Worm (Caenorhabditis elegans) whole organism, L3 larva: ENCODE results near the gene vps-53.
A peak's percentile ranks its signal among the peaks of the same experiment; 100 is the strongest.

Experiments
- R02D3.7 ChIP-seq: fragments of 150-350 bp; optimal IDR thresholded peaks from 2 replicates; lab custom pipeline; 2014; ENCODE audit warnings: missing biosample characterization, missing genetic modification characterization
- ZK546.5 ChIP-seq: sonication (generic microtip); optimal IDR thresholded peaks from 2 replicates; lab custom pipeline; 2017; ENCODE audit warnings: missing biosample characterization, missing genetic modification characterization
- aly-2 ChIP-seq: fragments of 150-350 bp; optimal IDR thresholded peaks from 2 replicates; lab custom pipeline; 2014; ENCODE audit warnings: missing biosample characterization, missing genetic modification characterization
- ceh-28 ChIP-seq: fragments of 150-350 bp; optimal IDR thresholded peaks from 2 replicates; lab custom pipeline; 2014; ENCODE audit warnings: missing biosample characterization, missing genetic modification reagents, missing genetic modification characterization
- ceh-82 ChIP-seq: fragments of 150-350 bp; optimal IDR thresholded peaks from 2 replicates; lab custom pipeline; 2014; ENCODE audit warnings: missing biosample characterization, missing genetic modification characterization
- ceh-9 ChIP-seq: sonication (generic microtip); optimal IDR thresholded peaks from 2 replicates; lab custom pipeline; 2018; ENCODE audit warnings: missing biosample characterization, missing genetic modification characterization
- egl-27 ChIP-seq: sonication (generic microtip); optimal IDR thresholded peaks from 4 replicates; lab custom pipeline; 2017; ENCODE audit warnings: missing biosample characterization, missing genetic modification reagents, missing genetic modification characterization
- egl-5 ChIP-seq: fragments of 150-350 bp; optimal IDR thresholded peaks from 2 replicates; lab custom pipeline; 2017; ENCODE audit warnings: missing biosample characterization, missing genetic modification reagents, missing genetic modification characterization, inconsistent platforms
- elt-2 ChIP-seq: sonication (generic microtip); optimal IDR thresholded peaks from 2 replicates; lab custom pipeline; 2016; ENCODE audit warnings: missing genetic modification reagents, mild to moderate bottlenecking, missing genetic modification characterization, missing compliant biosample characterization
- elt-3 ChIP-seq, 3 experiments: fragments of 150-350 bp in 1 of 3; sonication (generic microtip) in 2 of 3; optimal IDR thresholded peaks; 2 replicates in 2 of 3; 4 replicates in 1 of 3; lab custom pipeline; 2014 to 2017; ENCODE audit warnings: missing biosample characterization in 3 of 3, missing genetic modification characterization in 3 of 3
- fkh-2 ChIP-seq: fragments of 150-350 bp; optimal IDR thresholded peaks from 2 replicates; lab custom pipeline; 2014; ENCODE audit warnings: missing biosample characterization, missing genetic modification reagents, missing genetic modification characterization
- hmg-11 ChIP-seq: sonication (generic microtip); optimal IDR thresholded peaks from 2 replicates; lab custom pipeline; 2016; ENCODE audit warnings: missing genetic modification characterization, missing compliant biosample characterization
- jun-1 ChIP-seq: fragments of 150-350 bp; optimal IDR thresholded peaks from 2 replicates; lab custom pipeline; 2014; ENCODE audit warnings: missing biosample characterization, missing genetic modification reagents, missing genetic modification characterization
- lin-15B ChIP-seq: fragments of 150-350 bp; optimal IDR thresholded peaks from 2 replicates; lab custom pipeline; 2014; ENCODE audit warnings: missing biosample characterization, missing genetic modification characterization
- lin-39 ChIP-seq: fragments of 150-350 bp; optimal IDR thresholded peaks from 2 replicates; lab custom pipeline; 2018; ENCODE audit warnings: missing biosample characterization, missing genetic modification reagents, missing genetic modification characterization
- mdl-1 ChIP-seq: fragments of 150-350 bp; optimal IDR thresholded peaks from 2 replicates; lab custom pipeline; 2014; ENCODE audit warnings: missing biosample characterization, missing genetic modification characterization
- nhr-11 ChIP-seq: fragments of 150-350 bp; optimal IDR thresholded peaks from 2 replicates; lab custom pipeline; 2014; ENCODE audit warnings: missing biosample characterization, missing genetic modification characterization
- nhr-12 ChIP-seq: fragments of 150-350 bp; optimal IDR thresholded peaks from 2 replicates; lab custom pipeline; 2014; ENCODE audit warnings: missing biosample characterization, missing genetic modification characterization
- nhr-23 ChIP-seq: fragments of 150-350 bp; optimal IDR thresholded peaks from 2 replicates; lab custom pipeline; 2014; ENCODE audit warnings: missing biosample characterization, missing genetic modification reagents, missing genetic modification characterization
- nhr-237 ChIP-seq: fragments of 150-350 bp; optimal IDR thresholded peaks from 2 replicates; lab custom pipeline; 2014; ENCODE audit warnings: missing biosample characterization, missing genetic modification characterization
- nhr-25 ChIP-seq: sonication (generic microtip); optimal IDR thresholded peaks from 2 replicates; lab custom pipeline; 2017; ENCODE audit warnings: missing biosample characterization, missing genetic modification characterization
- nhr-28 ChIP-seq: fragments of 150-350 bp; optimal IDR thresholded peaks from 2 replicates; lab custom pipeline; 2014; ENCODE audit warnings: missing biosample characterization, missing genetic modification characterization
- nhr-67 ChIP-seq: fragments of 150-350 bp; optimal IDR thresholded peaks from 2 replicates; lab custom pipeline; 2014; ENCODE audit warnings: missing biosample characterization, missing genetic modification characterization
- nhr-76 ChIP-seq: fragments of 150-350 bp; sonication (generic microtip); optimal IDR thresholded peaks from 5 replicates; lab custom pipeline; 2014; ENCODE audit warnings: missing biosample characterization, missing genetic modification characterization
- nhr-77 ChIP-seq: fragments of 150-350 bp; optimal IDR thresholded peaks from 2 replicates; lab custom pipeline; 2014; ENCODE audit warnings: missing biosample characterization, missing genetic modification characterization
- pha-4 ChIP-seq: fragments of 150-350 bp; optimal IDR thresholded peaks from 2 replicates; lab custom pipeline; 2014; ENCODE audit warnings: missing biosample characterization, missing genetic modification reagents, missing genetic modification characterization
- pqm-1 ChIP-seq: fragments of 150-350 bp; optimal IDR thresholded peaks from 2 replicates; lab custom pipeline; 2017; ENCODE audit warnings: missing biosample characterization, missing genetic modification characterization, inconsistent platforms
- snpc-4 ChIP-seq: fragments of 150-350 bp; optimal IDR thresholded peaks from 2 replicates; lab custom pipeline; 2014; ENCODE audit warnings: missing biosample characterization, missing genetic modification characterization
- tbx-2 ChIP-seq: sonication (generic microtip); optimal IDR thresholded peaks from 2 replicates; lab custom pipeline; 2016; ENCODE audit warnings: mild to moderate bottlenecking, missing genetic modification characterization, missing compliant biosample characterization
- unc-62 ChIP-seq: fragments of 150-350 bp; sonication (generic microtip); optimal IDR thresholded peaks from 4 replicates; lab custom pipeline; 2014; ENCODE audit warnings: missing biosample characterization, missing genetic modification reagents, missing genetic modification characterization
- ztf-11 ChIP-seq: fragments of 150-350 bp; optimal IDR thresholded peaks from 2 replicates; lab custom pipeline; 2014; ENCODE audit warnings: missing biosample characterization, missing genetic modification characterization

vps-53 gene

ce11 chrIII:9738954-9739353 is 18.4 kb downstream of the vps-53 start, which contains the start of gene hlh-4:
Gene hlh-4 (minus strand): TSS chrIII:9739054.
- TF ChIP-seq nhr-11 (tag; lab: Kevin White, UChicago) = no peak
- TF ChIP-seq jun-1 (tag; lab: Kevin White, UChicago) = no peak

- TF ChIP-seq nhr-67 (tag; lab: Kevin White, UChicago) = no peak
- no peak for TF ChIP-seq lin-39 (tag; lab: Kevin White, UChicago)
- TF ChIP-seq elt-2 = no peak
- TF ChIP-seq pha-4 (tag; lab: Kevin White, UChicago) = peak; percentile 97
- TF ChIP-seq tbx-2 (tag; lab: Kevin White, UChicago) = no peak
- TF ChIP-seq, all 47 proteins: peak for 1
Observed at ce11 chrIII:9735857-9736256, 21.5 kb downstream of the vps-53 start, which contains the start of gene dao-6. Gene dao-6 (minus strand): TSS chrIII:9736201.

- no peak for TF ChIP-seq nhr-76 (tag; lab: Kevin White, UChicago)
- TF ChIP-seq, all 47 proteins: peak for 0
Observed at ce11 chrIII:9734030-9734429, 23.3 kb downstream of the vps-53 start.

ce11 chrIII:9733333-9733732 is 24.0 kb downstream of the vps-53 start:
- TF ChIP-seq tbx-2 (tag; lab: Kevin White, UChicago) = no peak
- TF ChIP-seq nhr-25 (tag; lab: Kevin White, UChicago) = peak; percentile 2
- peak; percentile 63 for TF ChIP-seq nhr-23

ce11 chrIII:9731313-9731912 is 25.9 kb downstream of the vps-53 start:
- peak; percentile 66 for TF ChIP-seq lin-39 (tag; lab: Kevin White, UChicago)
- no peak for TF ChIP-seq nhr-11 (tag; lab: Kevin White, UChicago)
- TF ChIP-seq unc-62 (GFP tag; lab: Kevin White, UChicago) = peak; percentile 42

- TF ChIP-seq mdl-1 (tag; lab: Kevin White, UChicago) (no peak), ceh-9 (tag; lab: Kevin White, UChicago) (no peak), ZK546.5 (tag; lab: Kevin White, UChicago) (no peak), pha-4 (tag; lab: Kevin White, UChicago) (no peak), pqm-1 (tag; lab: Kevin White, UChicago) (no peak), nhr-77 (tag; lab: Kevin White, UChicago) (no peak), nhr-76 (tag; lab: Kevin White, UChicago) (no peak), egl-5 (no peak), ceh-82 (no peak), R02D3.7 (tag; lab: Kevin White, UChicago) (no peak), egl-27 (tag; lab: Kevin White, UChicago) (no peak), snpc-4 (tag; lab: Kevin White, UChicago) (no peak)
Observed at ce11 chrIII:9730407-9730806, 26.9 kb downstream of the vps-53 start.

- no peak for TF ChIP-seq egl-27 (tag; lab: Kevin White, UChicago)
- no peak for TF ChIP-seq aly-2
- TF ChIP-seq nhr-23 = no peak
- no peak for TF ChIP-seq hmg-11
- TF ChIP-seq lin-39 (tag; lab: Kevin White, UChicago) = no peak
- TF ChIP-seq elt-3 (tag; optimal IDR thresholded peaks at IDR 0.05; lab: Kevin White, UChicago) = no peak
Observed at ce11 chrIII:9727439-9727838, 29.9 kb downstream of the vps-53 start, which contains the start of gene C07A9.12. Gene C07A9.12 (minus strand): TSS chrIII:9727539.

ce11 chrIII:9725114-9725513 is 32.2 kb downstream of the vps-53 start, which contains the start of gene clec-162:
Gene clec-162 (minus strand): TSS chrIII:9725214.
- TF ChIP-seq ceh-28 (tag; lab: Kevin White, UChicago) = no peak
- no peak for TF ChIP-seq nhr-12 (tag; lab: Kevin White, UChicago)
- no peak for TF ChIP-seq nhr-28
- TF ChIP-seq lin-15B = no peak
- TF ChIP-seq nhr-77 (tag; lab: Kevin White, UChicago) = no peak
- no peak for TF ChIP-seq nhr-237 (tag; lab: Kevin White, UChicago)
- TF ChIP-seq nhr-11 (tag; lab: Kevin White, UChicago) = no peak
- TF ChIP-seq jun-1 (tag; lab: Kevin White, UChicago) = no peak
- TF ChIP-seq nhr-23 = no peak
- no peak for TF ChIP-seq fkh-2 (tag; lab: Kevin White, UChicago)
- TF ChIP-seq ztf-11 (tag; lab: Kevin White, UChicago) = no peak
- no peak for TF ChIP-seq pha-4 (tag; lab: Kevin White, UChicago)
